Worm (Caenorhabditis elegans) whole organism, L2 larva: ENCODE measurements around the gene nhr-45.

ENCODE experiments used
- ZK546.5 ChIP-seq: sonication (generic microtip); optimal IDR thresholded peaks from 2 replicates; lab custom pipeline; 2017; ENCODE audit warnings: missing biosample characterization, missing genetic modification characterization
- dmd-4 ChIP-seq: sonication (generic microtip); optimal IDR thresholded peaks from 2 replicates; lab custom pipeline; 2017; ENCODE audit warnings: missing biosample characterization, missing genetic modification characterization
- lin-11 ChIP-seq: fragments of 150-350 bp; sonication (generic microtip); optimal IDR thresholded peaks from 2 replicates; lab custom pipeline; 2014; ENCODE audit warnings: missing biosample characterization, missing genetic modification characterization, inconsistent platforms, mixed read lengths
- nhr-11 ChIP-seq: fragments of 150-350 bp; optimal IDR thresholded peaks from 2 replicates; lab custom pipeline; 2014; ENCODE audit warnings: missing biosample characterization, missing genetic modification characterization
- nhr-12 ChIP-seq: fragments of 150-350 bp; optimal IDR thresholded peaks from 2 replicates; lab custom pipeline; 2014; ENCODE audit warnings: missing biosample characterization, missing genetic modification characterization
- skn-1 ChIP-seq: sonication (generic microtip); optimal IDR thresholded peaks from 2 replicates; lab custom pipeline; 2017; ENCODE audit warnings: missing biosample characterization, missing genetic modification characterization
- unc-55 ChIP-seq: fragments of 150-350 bp; sonication (generic microtip); optimal IDR thresholded peaks from 3 replicates; lab custom pipeline; 2014; ENCODE audit warnings: missing biosample characterization, missing genetic modification reagents, missing genetic modification characterization

- no peak for TF ChIP-seq unc-55 (GFP tag; lab: Kevin White, UChicago)
- no peak for TF ChIP-seq lin-11 (tag; lab: Kevin White, UChicago)
- no peak for TF ChIP-seq skn-1
- TF ChIP-seq nhr-11 (tag; lab: Kevin White, UChicago): no peak
- TF ChIP-seq dmd-4 (tag; lab: Kevin White, UChicago): no peak
- TF ChIP-seq nhr-12 (tag; lab: Kevin White, UChicago): no peak
- TF ChIP-seq ZK546.5 (tag; lab: Kevin White, UChicago): no peak
Observed at ce11 chrX:4667788-4668187, 7.7 kb upstream of the nhr-45 start, which contains the start of gene mfsd-12.
